Worm (Caenorhabditis elegans) whole organism, L2 larva: Measurements from ENCODE around the gene M05D6.2.

Source experiments
- crh-2 ChIP-seq: sonication (generic microtip); optimal IDR thresholded peaks from 2 replicates; lab custom pipeline; 2017; ENCODE audit warnings: missing biosample characterization, missing genetic modification characterization
- sem-4 ChIP-seq: fragments of 150-350 bp; optimal IDR thresholded peaks from 2 replicates; lab custom pipeline; 2014; ENCODE audit warnings: missing biosample characterization, missing genetic modification reagents, missing genetic modification characterization
- unc-62 ChIP-seq: fragments of 150-350 bp; optimal IDR thresholded peaks from 2 replicates; lab custom pipeline; 2014; ENCODE audit warnings: missing biosample characterization, missing genetic modification reagents, missing genetic modification characterization
- ztf-4 ChIP-seq: fragments of 150-350 bp; optimal IDR thresholded peaks from 2 replicates; lab custom pipeline; 2014; ENCODE audit warnings: missing biosample characterization, missing genetic modification characterization

ce11 chrII:8504074-8504724, 36.3 kb downstream of the M05D6.2 start:
- TF ChIP-seq ztf-4 (tag; lab: Kevin White, UChicago) (no peak), sem-4 (tag; lab: Kevin White, UChicago) (no peak), crh-2 (tag; lab: Kevin White, UChicago) (peak; percentile 28), unc-62 (GFP tag; lab: Kevin White, UChicago) (no peak)
